Fruit fly (Drosophila melanogaster): ENCODE results near the gene CG2701.

DNA sequence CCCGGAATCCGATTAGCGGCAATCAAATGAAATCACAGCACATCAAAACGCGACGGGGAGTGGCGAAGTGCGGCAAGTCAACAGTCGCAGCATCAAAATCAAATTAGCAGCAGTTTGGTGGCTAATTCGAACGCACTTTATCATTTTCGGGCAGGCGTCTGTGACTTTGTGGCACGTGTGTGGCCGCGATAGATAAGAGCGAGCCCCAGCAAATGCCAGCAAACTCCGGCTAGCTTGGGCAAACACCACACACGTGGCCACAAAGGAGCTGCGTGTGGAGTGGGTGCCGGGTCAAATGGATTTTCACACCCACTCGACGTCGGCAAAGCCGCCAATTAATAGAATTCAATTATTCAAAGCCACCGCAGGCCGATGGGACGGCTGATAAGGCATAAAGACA is 36.2 kb downstream of the CG2701 start:
- no peak for TF ChIP-seq Sox14 (GFP tag; optimal IDR thresholded peaks at IDR 0.05)
- TF ChIP-seq topi (GFP tag; optimal IDR thresholded peaks at IDR 0.05), result no peak
